Fruit fly (Drosophila melanogaster) Kc167 (cell line): ENCODE data around the gene CG15333.

Experiments used
- Myc ChIP-seq: fragments of >200 bp; optimal IDR thresholded peaks from 2 replicates; lab custom pipeline; 2017; ENCODE audit warnings: missing external identifiers
- Sin3A ChIP-seq: fragments of >200 bp; optimal IDR thresholded peaks from 2 replicates; lab custom pipeline; 2018; ENCODE audit warnings: missing external identifiers
- h ChIP-seq: fragments of >200 bp; optimal IDR thresholded peaks from 3 replicates; lab custom pipeline; 2018; ENCODE audit warnings: missing external identifiers
- insv ChIP-seq: fragments of >200 bp; optimal IDR thresholded peaks from 3 replicates; lab custom pipeline; 2018; ENCODE audit warnings: missing external identifiers
- psq ChIP-seq: fragments of >200 bp; optimal IDR thresholded peaks from 2 replicates; lab custom pipeline; 2017; ENCODE audit warnings: missing external identifiers
- ttk ChIP-seq: sonication (Bioruptor generic); optimal IDR thresholded peaks from 2 replicates; lab custom pipeline; 2017; ENCODE audit warnings: missing external identifiers

DNA sequence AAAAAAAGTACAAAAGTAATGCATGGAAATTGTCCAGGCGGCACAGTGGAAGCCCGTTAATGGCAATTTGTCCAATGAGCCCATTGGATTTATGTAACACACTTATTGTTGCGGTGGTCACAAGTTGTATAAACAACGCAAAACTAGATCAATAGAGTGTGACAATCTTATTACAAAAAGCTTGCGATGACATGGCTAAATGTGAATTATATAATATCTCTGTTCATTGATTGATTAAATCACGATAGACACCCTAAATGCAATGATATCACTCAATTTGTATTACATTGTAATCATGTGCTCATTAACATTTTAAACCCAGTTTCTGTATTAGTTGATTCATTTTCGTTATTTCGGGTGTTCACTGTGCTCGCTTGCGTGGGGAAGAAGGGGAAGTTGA is 43.1 kb downstream of the CG15333 start:
- no peak for TF ChIP-seq Myc (lab: Kevin White, UChicago)
- no peak for TF ChIP-seq ttk (lab: Kevin White, UChicago)
- TF ChIP-seq h (lab: Kevin White, UChicago): no peak
- no peak for TF ChIP-seq psq (lab: Kevin White, UChicago)
- TF ChIP-seq Sin3A (lab: Kevin White, UChicago): no peak
- no peak for TF ChIP-seq insv (lab: Kevin White, UChicago)
